Fruit fly (Drosophila melanogaster): ENCODE results near the gene Daao2.
A peak's percentile ranks its signal among the peaks of the same experiment; 100 is the strongest.

The Daao2 gene

DNA sequence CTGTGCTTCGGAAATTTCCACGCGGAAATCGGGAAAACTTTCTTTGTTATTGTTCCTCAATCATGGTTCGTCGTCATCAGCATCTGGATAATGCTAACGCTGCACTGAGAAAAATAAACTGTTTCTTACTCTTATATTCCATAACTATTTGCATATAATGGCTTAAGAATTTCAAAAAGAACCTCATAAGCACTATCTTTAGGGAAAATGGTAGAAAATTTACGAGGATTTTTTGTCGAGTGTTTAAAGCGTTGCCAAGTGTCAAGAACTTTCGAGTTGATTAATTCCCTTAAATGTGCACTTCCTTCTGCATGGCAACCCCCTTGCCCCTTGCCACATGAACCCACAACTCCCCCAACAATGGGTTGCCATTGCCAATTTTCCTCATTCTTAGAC is 14.8 kb upstream of the Daao2 start (continued):
- TF ChIP-seq CG6175 (GFP tag; IDR thresholded peaks at IDR 0.05): no peak
- TF ChIP-seq CG6689 (GFP tag; IDR thresholded peaks at IDR 0.05): peak; percentile 64; the same call in 1 of the 2 replicates
- TF ChIP-seq D19B (GFP tag; optimal IDR thresholded peaks at IDR 0.05): no peak
- TF ChIP-seq cwo (GFP tag; optimal IDR thresholded peaks at IDR 0.05): no peak
- TF ChIP-seq Trl (optimal IDR thresholded peaks at IDR 0.05): no peak
- peak; percentile 42 for TF ChIP-seq Trl (GFP tag; optimal IDR thresholded peaks at IDR 0.05)
- no peak for TF ChIP-seq CG8765 (GFP tag; IDR thresholded peaks at IDR 0.05)
- TF ChIP-seq otp (GFP tag; IDR thresholded peaks at IDR 0.05): peak; percentile 20; the same call in 1 of the 3 replicates
- no peak for TF ChIP-seq CG15479 (GFP tag; optimal IDR thresholded peaks at IDR 0.05)
- TF ChIP-seq Optix (GFP tag; IDR thresholded peaks at IDR 0.05): no peak
- TF ChIP-seq tin (GFP tag; optimal IDR thresholded peaks at IDR 0.05): peak; percentile 46
- no peak for TF ChIP-seq hth (optimal IDR thresholded peaks at IDR 0.05)
- TF ChIP-seq Lim3 (GFP tag; IDR thresholded peaks at IDR 0.05): no peak
- TF ChIP-seq fd96Cb (tag; optimal IDR thresholded peaks at IDR 0.05): peak; percentile 76
- no peak for TF ChIP-seq CG18011 (GFP tag; optimal IDR thresholded peaks at IDR 0.05)
- no peak for TF ChIP-seq gcm2 (GFP tag; optimal IDR thresholded peaks at IDR 0.05)
- TF ChIP-seq CG43689 (GFP tag; IDR thresholded peaks at IDR 0.05): no peak
- no peak for TF ChIP-seq Hr39 (optimal IDR thresholded peaks at IDR 0.05)
- TF ChIP-seq chinmo (GFP tag; IDR thresholded peaks at IDR 0.05; ENCODE audit: partially characterized antibody): no peak
- TF ChIP-seq NC2α (GFP tag; optimal IDR thresholded peaks at IDR 0.05): peak; percentile 48
- no peak for TF ChIP-seq pan (optimal IDR thresholded peaks at IDR 0.05)
- TF ChIP-seq pan (GFP tag; optimal IDR thresholded peaks at IDR 0.05 in 1 of 2, IDR thresholded peaks at IDR 0.05 in 1 of 2): peak in 1 of 2 experiments; percentile 57
- no peak; the same call in 1 of the 2 replicates for TF ChIP-seq chm (GFP tag; IDR thresholded peaks at IDR 0.05)
- TF ChIP-seq sens-2 (GFP tag; IDR thresholded peaks at IDR 0.05): peak; percentile 15; the same call in 1 of the 2 replicates
- no peak; the same call in 1 of the 2 replicates for TF ChIP-seq CG11247 (GFP tag; IDR thresholded peaks at IDR 0.05)
- no peak for TF ChIP-seq CTCF (GFP tag; optimal IDR thresholded peaks at IDR 0.05)
- TF ChIP-seq bsh (GFP tag; optimal IDR thresholded peaks at IDR 0.05): peak in 1 of 2 experiments; percentile 88
- TF ChIP-seq ac (GFP tag; optimal IDR thresholded peaks at IDR 0.05): no peak
- TF ChIP-seq Dek (tag; optimal IDR thresholded peaks at IDR 0.05): peak; percentile 25
- peak; percentile 55 for TF ChIP-seq Atf-2 (GFP tag; optimal IDR thresholded peaks at IDR 0.05)
- TF ChIP-seq CG14441 (GFP tag; IDR thresholded peaks at IDR 0.05): no peak
- TF ChIP-seq da (GFP tag; optimal IDR thresholded peaks at IDR 0.05): peak; percentile 37
- no peak for TF ChIP-seq dan (GFP tag; IDR thresholded peaks at IDR 0.05)
- no peak for TF ChIP-seq CG7928 (GFP tag; optimal IDR thresholded peaks at IDR 0.05)
- TF ChIP-seq ewg (GFP tag; optimal IDR thresholded peaks at IDR 0.05): no peak
- TF ChIP-seq CG3995 (GFP tag; optimal IDR thresholded peaks at IDR 0.05): no peak
- peak; percentile 23 for TF ChIP-seq CG18476 (GFP tag; optimal IDR thresholded peaks at IDR 0.05)
- TF ChIP-seq CG4617 (GFP tag; optimal IDR thresholded peaks at IDR 0.05; ENCODE audit: borderline replicate concordance): no peak
- TF ChIP-seq CG10654 (GFP tag; optimal IDR thresholded peaks at IDR 0.05): peak; percentile 49
- peak; percentile 25 for TF ChIP-seq mam (GFP tag; optimal IDR thresholded peaks at IDR 0.05)
- TF ChIP-seq Elba2 (GFP tag; optimal IDR thresholded peaks at IDR 0.05): no peak
- peak; percentile 45 for TF ChIP-seq CG2875 (GFP tag; optimal IDR thresholded peaks at IDR 0.05)
- peak; percentile 32 for TF ChIP-seq CG17186 (GFP tag; optimal IDR thresholded peaks at IDR 0.05)
- peak; percentile 29; the same call in 1 of the 2 replicates for TF ChIP-seq Oaz (GFP tag; IDR thresholded peaks at IDR 0.05)
- TF ChIP-seq CG15269 (tag; optimal IDR thresholded peaks at IDR 0.05): peak; percentile 11
- peak; percentile 12 for TF ChIP-seq her (GFP tag; optimal IDR thresholded peaks at IDR 0.05)
- TF ChIP-seq CG2712 (tag; optimal IDR thresholded peaks at IDR 0.05): peak; percentile 71
- no peak for TF ChIP-seq caup (GFP tag; optimal IDR thresholded peaks at IDR 0.05; ENCODE audit: severe bottlenecking)
- TF ChIP-seq CG1233 (GFP tag; optimal IDR thresholded peaks at IDR 0.05): peak; percentile 23
- no peak for TF ChIP-seq CG11723 (GFP tag; optimal IDR thresholded peaks at IDR 0.05)
- no peak for TF ChIP-seq ato (GFP tag; IDR thresholded peaks at IDR 0.05; ENCODE audit: partially characterized antibody)
- TF ChIP-seq CG4328 (GFP tag; optimal IDR thresholded peaks at IDR 0.05): no peak
- TF ChIP-seq HHEX (GFP tag; optimal IDR thresholded peaks at IDR 0.05): peak; percentile 43

Data from whole organism, embryonic.